Fruit fly (Drosophila melanogaster) whole organism: ENCODE results near the gene Acp65Aa.
"Not testable (repeated sequence)": the region's sequence is repeated elsewhere in the genome, so short reads cannot be mapped to it uniquely, and the experiment has no call there.

Experiments
- CG8478 ChIP-seq: fragments of >200 bp; optimal IDR thresholded peaks from 2 replicates; lab custom pipeline; 2018; ENCODE audit warnings: inconsistent platforms
- Dll ChIP-seq: fragments of >200 bp; optimal IDR thresholded peaks from 2 replicates; lab custom pipeline; 2017
- EcR ChIP-seq, 2 experiments: fragments of >200 bp; optimal IDR thresholded peaks; 2 replicates each; lab custom pipeline; 2017; ENCODE audit warnings: missing biosample characterization in 2 of 2, missing genetic modification characterization in 2 of 2, missing genetic modification reagents in 2 of 2
- pan ChIP-seq: fragments of >200 bp; optimal IDR thresholded peaks from 2 replicates; lab custom pipeline; 2017
- psq ChIP-seq: fragments of >200 bp; optimal IDR thresholded peaks from 2 replicates; lab custom pipeline; 2017
- usp ChIP-seq: fragments of >200 bp; optimal IDR thresholded peaks from 2 replicates; lab custom pipeline; 2017; ENCODE audit warnings: missing biosample characterization, missing genetic modification characterization, mixed read lengths

The Acp65Aa gene

dm6 chr3L:6160514-6160913 is 8.0 kb upstream of the Acp65Aa start, which contains the start of gene Cpr65Az:
Gene Cpr65Az (plus strand): TSS chr3L:6160814.
- TF ChIP-seq CG8478 (no peak), psq (lab: Kevin White, UChicago) (no peak), usp (GFP tag; lab: Kevin White, UChicago) (no peak), Dll (lab: Kevin White, UChicago) (no peak), EcR (GFP tag; optimal IDR thresholded peaks at IDR 0.05; lab: Kevin White, UChicago) (no peak), pan (lab: Kevin White, UChicago) (no peak)

- TF ChIP-seq usp (GFP tag; lab: Kevin White, UChicago) (no peak), psq (lab: Kevin White, UChicago) (no peak), EcR (GFP tag; optimal IDR thresholded peaks at IDR 0.05; lab: Kevin White, UChicago) (no peak), Dll (lab: Kevin White, UChicago) (no peak), CG8478 (no peak), pan (lab: Kevin White, UChicago) (no peak)
These were observed 7.3 kb upstream of the Acp65Aa start for dm6 chr3L:6159863-6160262.

- TF ChIP-seq EcR (GFP tag; optimal IDR thresholded peaks at IDR 0.05; lab: Kevin White, UChicago) (no peak), psq (lab: Kevin White, UChicago) (no peak), CG8478 (no peak), Dll (lab: Kevin White, UChicago) (no peak), pan (lab: Kevin White, UChicago) (no peak), usp (GFP tag; lab: Kevin White, UChicago) (no peak)
These were observed 6.0 kb upstream of the Acp65Aa start, which contains the start of gene Cpr65Ay for dm6 chr3L:6158530-6158929. Gene Cpr65Ay (minus strand): TSS chr3L:6158630.

dm6 chr3L:6157327-6158032 is 4.9 kb upstream of the Acp65Aa start, which contains the start of gene CG13297:
Gene CG13297 (minus strand): TSS chr3L:6157377.
- TF ChIP-seq usp (GFP tag; lab: Kevin White, UChicago), result no peak
- no peak for TF ChIP-seq EcR (GFP tag; optimal IDR thresholded peaks at IDR 0.05; lab: Kevin White, UChicago)
- TF ChIP-seq CG8478, result no peak
- no peak for TF ChIP-seq Dll (lab: Kevin White, UChicago)
- no peak for TF ChIP-seq psq (lab: Kevin White, UChicago)
- TF ChIP-seq pan (lab: Kevin White, UChicago), result no peak

dm6 chr3L:6154951-6155394 is 2.4 kb upstream of the Acp65Aa start:
- no peak for TF ChIP-seq psq (lab: Kevin White, UChicago)

DNA sequence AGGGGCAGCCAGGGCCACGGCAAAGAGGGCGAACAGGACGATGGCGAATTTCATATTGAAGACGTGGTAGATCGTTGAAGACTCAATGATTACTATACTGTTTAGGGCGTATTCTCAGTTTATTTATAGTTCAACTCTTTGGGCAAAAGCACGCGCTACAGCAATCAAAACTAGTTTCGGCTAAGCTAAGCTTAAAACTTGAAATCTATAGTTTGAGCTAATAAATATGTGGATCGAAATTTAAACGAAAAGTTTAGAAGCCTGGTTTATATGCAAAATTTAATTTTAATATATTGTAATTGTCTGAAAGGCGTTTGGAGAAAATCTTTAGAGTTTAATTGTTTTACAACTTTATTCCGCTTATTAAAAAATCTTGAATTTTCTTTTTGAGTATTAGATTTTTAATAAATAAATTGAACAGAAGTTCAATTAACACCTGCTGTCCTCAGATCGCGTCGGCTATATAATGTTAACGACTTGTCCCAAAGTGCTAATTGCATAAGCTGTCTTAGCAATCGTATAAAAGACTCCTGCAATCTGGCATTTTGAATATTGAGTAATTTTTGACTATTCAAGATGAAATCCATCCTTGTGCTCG is 1.7 kb downstream of the Acp65Aa start, which contains the start of the genes Cpr65Ax2 and Lcp65Aa:
Cpr65Ax2 (minus strand) TSS at position 101 of the 598 bp plus-strand sequence.
Lcp65Aa (plus strand) TSS at position 548 of the 598 bp plus-strand sequence.
- not testable (repeated sequence) for TF ChIP-seq CG8478; pan (lab: Kevin White, UChicago); Dll (lab: Kevin White, UChicago)

DNA sequence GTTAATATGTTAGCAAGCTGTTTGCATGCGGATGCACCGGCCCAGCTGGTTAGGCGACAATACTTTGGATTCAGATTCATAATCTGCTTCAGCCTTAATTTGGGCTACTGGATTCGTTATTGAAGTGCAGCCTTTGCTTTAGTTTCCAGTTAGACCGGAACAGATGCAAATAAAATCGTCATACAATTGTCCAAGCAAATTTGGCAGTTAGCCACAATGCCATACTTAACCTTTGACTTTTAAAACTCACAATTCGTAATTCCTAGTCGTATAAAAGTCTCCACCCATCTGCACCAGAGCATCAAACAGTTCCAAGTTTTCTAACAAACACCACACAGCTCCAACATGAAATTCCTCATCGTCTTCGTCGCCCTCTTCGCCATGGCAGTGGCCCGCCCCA is 3.3 kb downstream of the Acp65Aa start, which contains the start of gene Lcp65Ab1:
Lcp65Ab1 (plus strand) TSS at position 301 of the 400 bp plus-strand sequence.
- not testable (repeated sequence) for TF ChIP-seq CG8478; EcR (GFP tag; optimal IDR thresholded peaks at IDR 0.05; lab: Kevin White, UChicago); psq (lab: Kevin White, UChicago)

dm6 chr3L:6147887-6148286 is 4.7 kb downstream of the Acp65Aa start, which contains the start of gene Cpr65Ax1:
Gene Cpr65Ax1 (minus strand): TSS chr3L:6147987.
- not testable (repeated sequence) for TF ChIP-seq pan (lab: Kevin White, UChicago); usp (GFP tag; lab: Kevin White, UChicago); CG8478

dm6 chr3L:6146374-6146773 is 6.2 kb downstream of the Acp65Aa start, which contains the start of gene Lcp65Ab2:
Gene Lcp65Ab2 (plus strand): TSS chr3L:6146674.
- TF ChIP-seq EcR (GFP tag; optimal IDR thresholded peaks at IDR 0.05; lab: Kevin White, UChicago); psq (lab: Kevin White, UChicago); Dll (lab: Kevin White, UChicago): not testable (repeated sequence)

DNA sequence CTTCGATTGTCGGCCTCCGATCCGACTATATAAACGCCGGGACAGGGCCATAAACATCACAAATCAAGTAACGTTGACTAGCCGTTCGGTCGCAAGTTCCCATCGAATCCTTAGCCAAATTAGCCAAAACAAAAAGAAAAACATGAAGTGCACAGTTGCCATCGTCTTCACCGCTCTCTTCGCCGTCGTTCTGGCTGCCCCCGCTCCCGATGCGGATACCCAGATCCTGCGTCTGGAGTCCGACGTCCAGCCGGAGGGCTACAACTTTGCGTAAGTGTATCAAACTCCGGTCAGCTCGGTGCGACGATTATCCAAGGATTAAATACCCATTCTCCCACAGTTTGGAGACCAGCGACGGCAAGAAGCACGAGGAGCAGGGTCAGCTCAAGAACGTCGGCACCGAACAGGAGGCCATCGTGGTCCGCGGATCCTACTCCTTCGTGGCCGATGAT is 7.8 kb downstream of the Acp65Aa start, which contains the start of gene Lcp65Ac:
Lcp65Ac (plus strand) TSS at position 51 of the 452 bp plus-strand sequence.
- TF ChIP-seq usp (GFP tag; lab: Kevin White, UChicago), result no peak
- no peak for TF ChIP-seq psq (lab: Kevin White, UChicago)
- TF ChIP-seq pan (lab: Kevin White, UChicago), result no peak
- no peak for TF ChIP-seq EcR (GFP tag; optimal IDR thresholded peaks at IDR 0.05; lab: Kevin White, UChicago)
- no peak for TF ChIP-seq Dll (lab: Kevin White, UChicago)
- TF ChIP-seq CG8478, result no peak

DNA sequence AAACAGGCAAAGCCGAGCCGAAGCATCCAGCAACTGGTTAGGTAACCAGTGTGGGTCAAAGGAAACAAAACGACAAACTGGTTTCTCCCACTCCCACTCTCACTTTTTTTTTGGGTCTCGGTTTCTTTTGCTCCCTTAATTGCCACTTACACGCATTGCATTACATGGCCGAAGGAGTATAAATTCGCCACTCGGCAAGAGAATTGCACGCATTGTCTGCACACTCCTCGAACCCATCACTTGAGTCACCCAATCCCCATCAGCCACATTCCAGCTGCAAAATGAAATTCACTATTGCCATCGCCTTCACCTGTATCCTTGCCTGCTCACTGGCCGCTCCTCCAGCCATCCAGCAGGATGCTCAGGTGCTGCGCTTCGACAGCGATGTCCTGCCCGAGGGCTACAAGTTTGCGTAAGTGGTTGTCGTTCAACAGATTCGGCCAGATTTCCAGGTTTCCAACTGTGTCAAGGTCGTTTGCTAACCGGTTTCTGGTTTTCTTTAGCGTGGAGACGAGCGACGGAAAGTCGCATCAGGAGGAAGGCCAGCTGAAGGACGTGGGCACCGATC is 9.3 kb downstream of the Acp65Aa start, which contains the start of gene Lcp65Ad:
Lcp65Ad (plus strand) TSS at position 208 of the 568 bp plus-strand sequence.
- TF ChIP-seq Dll (lab: Kevin White, UChicago) (peak; percentile 37), CG8478 (no peak)

dm6 chr3L:6142313-6142712 is 10.2 kb downstream of the Acp65Aa start, which contains the start of gene Cpr65Aw:
Gene Cpr65Aw (minus strand): TSS chr3L:6142413.
- TF ChIP-seq EcR (GFP tag; optimal IDR thresholded peaks at IDR 0.05; lab: Kevin White, UChicago), result no peak
- TF ChIP-seq psq (lab: Kevin White, UChicago), result no peak
- TF ChIP-seq usp (GFP tag; lab: Kevin White, UChicago), result no peak
- no peak for TF ChIP-seq pan (lab: Kevin White, UChicago)
- no peak for TF ChIP-seq CG8478
